Fruit fly (Drosophila melanogaster) Kc167 (cell line): ENCODE results near the gene CG11398.

Experiments
- insv ChIP-seq: fragments of >200 bp; optimal IDR thresholded peaks from 3 replicates; lab custom pipeline; 2018; ENCODE audit warnings: missing external identifiers
- psq ChIP-seq: fragments of >200 bp; optimal IDR thresholded peaks from 2 replicates; lab custom pipeline; 2017; ENCODE audit warnings: missing external identifiers
- ttk ChIP-seq: sonication (Bioruptor generic); optimal IDR thresholded peaks from 2 replicates; lab custom pipeline; 2017; ENCODE audit warnings: missing external identifiers

DNA sequence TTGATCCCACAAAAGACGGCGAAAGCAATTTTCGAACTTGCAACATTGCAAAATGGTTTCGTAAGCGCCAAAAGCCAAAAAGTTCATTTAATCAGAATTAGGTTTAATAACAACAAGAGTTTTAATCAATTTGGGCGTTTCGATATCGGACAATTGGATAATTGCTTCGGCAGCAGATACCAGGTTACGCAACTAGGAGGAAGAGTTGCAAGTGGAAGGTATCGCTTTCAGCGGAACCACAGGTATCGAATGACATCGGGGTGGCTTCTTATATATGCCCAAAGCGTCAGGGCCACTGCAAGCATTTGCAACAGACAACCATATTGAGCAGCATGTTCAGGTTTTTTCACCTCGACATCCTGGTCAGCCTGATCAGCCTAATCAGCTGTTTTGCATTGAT is 8.5 kb downstream of the CG11398 start, which contains the start of gene CG14624:
- TF ChIP-seq insv (lab: Kevin White, UChicago): no peak
- no peak for TF ChIP-seq ttk
- TF ChIP-seq psq (lab: Kevin White, UChicago): no peak
